Fruit fly (Drosophila melanogaster): ENCODE results near the gene CG3323.

The CG3323 gene

DNA sequence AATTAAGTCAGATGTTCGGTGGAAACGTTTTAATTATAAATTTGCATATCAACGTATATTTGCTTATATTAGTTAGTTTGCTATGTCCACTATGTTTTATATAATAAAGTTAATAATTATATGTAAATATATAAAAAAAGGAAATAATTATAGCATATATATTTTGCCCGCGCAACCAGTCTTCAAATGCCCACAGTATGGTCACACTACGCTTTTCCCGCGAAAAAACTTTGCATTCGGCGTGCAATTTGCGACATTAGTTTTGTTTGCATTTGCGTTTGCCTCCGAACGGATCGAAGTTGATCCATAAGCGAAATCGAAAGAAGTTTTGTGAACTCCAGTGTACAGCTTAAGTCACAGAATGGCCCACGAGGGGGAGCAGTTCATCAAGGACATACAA is 18.1 kb upstream of the CG3323 start, which contains the start of gene Mcm3 (continued):
- TF ChIP-seq bsh (GFP tag; optimal IDR thresholded peaks at IDR 0.05) (no peak), bcd (GFP tag; optimal IDR thresholded peaks at IDR 0.05) (no peak), gt (GFP tag; IDR thresholded peaks at IDR 0.05) (no peak), E2f1 (GFP tag; IDR thresholded peaks at IDR 0.05) (peak; percentile 61; the same call in 1 of the 2 replicates), CG2129 (GFP tag; IDR thresholded peaks at IDR 0.05; ENCODE audit: partially characterized antibody) (no peak), CG9727 (GFP tag; optimal IDR thresholded peaks at IDR 0.05) (no peak), dm (GFP tag; optimal IDR thresholded peaks at IDR 0.05) (no peak), CG5180 (GFP tag; optimal IDR thresholded peaks at IDR 0.05) (no peak), Doc2 (GFP tag; IDR thresholded peaks at IDR 0.05) (no peak), CG6254 (GFP tag; optimal IDR thresholded peaks at IDR 0.05) (no peak), CG7963 (GFP tag; IDR thresholded peaks at IDR 0.05; ENCODE audit: partially characterized antibody) (no peak), mam (GFP tag; optimal IDR thresholded peaks at IDR 0.05) (no peak), lola (GFP tag; optimal IDR thresholded peaks at IDR 0.05) (no peak), CG14965 (GFP tag; optimal IDR thresholded peaks at IDR 0.05; ENCODE audit: borderline replicate concordance) (no peak), CG31365 (tag; optimal IDR thresholded peaks at IDR 0.05) (no peak), run (tag; optimal IDR thresholded peaks at IDR 0.05) (no peak), CG11723 (GFP tag; optimal IDR thresholded peaks at IDR 0.05) (no peak), zfh2 (GFP tag; optimal IDR thresholded peaks at IDR 0.05) (no peak), Chrac-16 (GFP tag; optimal IDR thresholded peaks at IDR 0.05) (no peak), Pdp1 (GFP tag; optimal IDR thresholded peaks at IDR 0.05) (no peak), grau (tag; optimal IDR thresholded peaks at IDR 0.05) (peak; percentile 22), Dip2 (GFP tag; IDR thresholded peaks at IDR 0.05) (no peak), unpg (GFP tag; optimal IDR thresholded peaks at IDR 0.05) (no peak), CG9797 (GFP tag; optimal IDR thresholded peaks at IDR 0.05) (peak; percentile 19), insv (GFP tag; optimal IDR thresholded peaks at IDR 0.05) (no peak), tio (GFP tag; optimal IDR thresholded peaks at IDR 0.05) (no peak), pzg (GFP tag; optimal IDR thresholded peaks at IDR 0.05) (peak; percentile 10)

DNA sequence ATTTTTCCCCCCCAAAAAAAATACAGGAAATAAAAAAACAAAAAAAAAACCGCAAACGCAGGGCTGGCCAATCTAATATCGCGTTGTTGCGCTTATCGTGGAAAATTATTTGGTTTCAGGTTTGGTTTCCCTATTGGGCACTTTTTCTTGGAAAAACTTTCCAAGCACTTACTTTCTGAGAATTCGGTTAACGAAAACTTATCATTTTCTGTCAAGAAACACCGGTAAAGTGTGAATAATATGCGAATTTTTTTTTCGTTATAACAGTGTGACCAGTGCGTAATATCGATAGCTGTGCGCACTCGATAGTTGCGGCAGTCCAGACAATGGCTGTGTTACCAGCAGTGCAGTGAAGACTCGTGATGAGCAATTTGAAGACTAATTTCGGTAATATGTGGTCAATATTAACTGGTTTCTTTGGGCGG is 17.0 kb upstream of the CG3323 start, which contains the start of gene Rnp4F:
Gene Rnp4F, minus strand, starts transcription at position 238 of the 425 bp plus-strand sequence.
- TF ChIP-seq otp (GFP tag; IDR thresholded peaks at IDR 0.05) = no peak
- no peak for TF ChIP-seq toy (GFP tag; IDR thresholded peaks at IDR 0.05)
- peak; percentile 73 for TF ChIP-seq bcd (GFP tag; optimal IDR thresholded peaks at IDR 0.05)
- TF ChIP-seq HLH4C (GFP tag; IDR thresholded peaks at IDR 0.05; ENCODE audit: partially characterized antibody) = peak; percentile 71
- no peak for TF ChIP-seq CG3726 (GFP tag; IDR thresholded peaks at IDR 0.05)
- peak; percentile 16 for TF ChIP-seq Fer2 (tag; optimal IDR thresholded peaks at IDR 0.05)
- peak; percentile 82 for TF ChIP-seq Myb (GFP tag; optimal IDR thresholded peaks at IDR 0.05)
- TF ChIP-seq wek (GFP tag; optimal IDR thresholded peaks at IDR 0.05) = no peak
- peak; percentile 70 for TF ChIP-seq her (GFP tag; optimal IDR thresholded peaks at IDR 0.05)
- peak; percentile 63 to 72 for TF ChIP-seq Pdp1 (GFP tag; optimal IDR thresholded peaks at IDR 0.05)
- TF ChIP-seq CG3838 (GFP tag; optimal IDR thresholded peaks at IDR 0.05) = no peak
- TF ChIP-seq pnt (GFP tag; optimal IDR thresholded peaks at IDR 0.05) = peak; percentile 73
- 0 out of 3 replicates have a peak, but pooled peaks have one; percentile 17 for TF ChIP-seq sr (GFP tag; IDR thresholded peaks at IDR 0.05)
- no peak for TF ChIP-seq pan (optimal IDR thresholded peaks at IDR 0.05)
- TF ChIP-seq pan (GFP tag; optimal IDR thresholded peaks at IDR 0.05 in 1 of 2, IDR thresholded peaks at IDR 0.05 in 1 of 2) = peak in 1 of 2 experiments; percentile 67
- no peak for TF ChIP-seq unpg (GFP tag; optimal IDR thresholded peaks at IDR 0.05)
- peak; percentile 44; the same call in 1 of the 2 replicates for TF ChIP-seq CG8765 (GFP tag; IDR thresholded peaks at IDR 0.05)
- no peak for TF ChIP-seq Oli (tag; optimal IDR thresholded peaks at IDR 0.05)
- TF ChIP-seq CG15696 (tag; optimal IDR thresholded peaks at IDR 0.05) = peak; percentile 25
- TF ChIP-seq zen2 (GFP tag; IDR thresholded peaks at IDR 0.05; ENCODE audit: partially characterized antibody) = peak; percentile 24; the same call in 1 of the 3 replicates
- peak; percentile 72 for TF ChIP-seq Dbx (GFP tag; IDR thresholded peaks at IDR 0.05)
- TF ChIP-seq CG10543 (GFP tag; optimal IDR thresholded peaks at IDR 0.05) = peak; percentile 74
- no peak for TF ChIP-seq CG10565 (GFP tag; optimal IDR thresholded peaks at IDR 0.05)
- TF ChIP-seq CG7745 (tag; optimal IDR thresholded peaks at IDR 0.05) = no peak
- TF ChIP-seq Elba2 (GFP tag; optimal IDR thresholded peaks at IDR 0.05) = peak; percentile 75
- TF ChIP-seq yki (optimal IDR thresholded peaks at IDR 0.05) = no peak
- TF ChIP-seq CG17829 (tag; optimal IDR thresholded peaks at IDR 0.05) = peak; percentile 35
